Worm (Caenorhabditis elegans) whole organism, L4 larva: ENCODE measurements around the gene Y66D12A.30.
A peak's percentile ranks its signal among the peaks of the same experiment; 100 is the strongest.

Experiments used
- F10B5.3 ChIP-seq: sonication (generic microtip); optimal IDR thresholded peaks from 2 replicates; lab custom pipeline; 2016; ENCODE audit warnings: mild to moderate bottlenecking, missing genetic modification characterization, missing compliant biosample characterization
- F44E2.7 ChIP-seq: fragments of 200-800 bp; sonication (Bioruptor generic); IDR thresholded peaks from 2 replicates; pipeline ENCODE4 v2.1.2; 2022; ENCODE audit warnings: missing genetic modification characterization, missing compliant biosample characterization
- F49E8.2 ChIP-seq: sonication (generic microtip); optimal IDR thresholded peaks from 2 replicates; lab custom pipeline; 2016; ENCODE audit warnings: missing compliant biosample characterization, mild to moderate bottlenecking, missing genetic modification characterization, borderline replicate concordance
- Y48G9A.11 ChIP-seq: fragments of 200-800 bp; sonication (Bioruptor generic); IDR thresholded peaks from 2 replicates; pipeline ENCODE4 v1.3.6; 2022; ENCODE audit warnings: missing genetic modification reagents, missing genetic modification characterization, missing compliant biosample characterization
- Y5F2A.4 ChIP-seq: fragments of 200-800 bp; sonication (Bioruptor generic); optimal IDR thresholded peaks from 2 replicates; lab custom pipeline; 2018; ENCODE audit warnings: mild to moderate bottlenecking, missing genetic modification characterization, missing compliant biosample characterization
- aha-1 ChIP-seq: fragments of 150-350 bp; peaks from one replicate; lab custom pipeline; 2014; ENCODE audit warnings: missing biosample characterization, missing genetic modification characterization
- arid-1 ChIP-seq: fragments of 200-800 bp; sonication (Bioruptor generic); conservative IDR thresholded peaks from 2 replicates; pipeline ENCODE4 v1.3.6; 2022; ENCODE audit warnings: missing genetic modification reagents, missing genetic modification characterization, missing compliant biosample characterization
- ceh-20 ChIP-seq: fragments of 200-800 bp; sonication (Bioruptor generic); IDR thresholded peaks from 2 replicates; pipeline ENCODE4 v1.3.6; 2022; ENCODE audit warnings: missing genetic modification reagents, missing genetic modification characterization, missing compliant biosample characterization
- ceh-28 ChIP-seq: fragments of 150-350 bp; optimal IDR thresholded peaks from 2 replicates; lab custom pipeline; 2014; ENCODE audit warnings: missing biosample characterization, missing genetic modification reagents, missing genetic modification characterization
- ceh-44 ChIP-seq: fragments of 200-800 bp; sonication (Bioruptor generic); IDR thresholded peaks from 2 replicates; pipeline ENCODE4 v1.3.6; 2022; ENCODE audit warnings: missing genetic modification reagents, missing genetic modification characterization, missing compliant biosample characterization
- ceh-62 ChIP-seq: sonication (generic microtip); optimal IDR thresholded peaks from 2 replicates; lab custom pipeline; 2017; ENCODE audit warnings: missing biosample characterization, missing genetic modification characterization
- ceh-82 ChIP-seq: sonication (generic microtip); optimal IDR thresholded peaks from 2 replicates; lab custom pipeline; 2017; ENCODE audit warnings: missing biosample characterization, missing genetic modification characterization
- dmd-6 ChIP-seq: fragments of 200-800 bp; sonication (Bioruptor generic); IDR thresholded peaks from 2 replicates; pipeline ENCODE4 v1.3.6; 2022; ENCODE audit warnings: missing genetic modification reagents, missing genetic modification characterization, missing compliant biosample characterization
- dmd-8 ChIP-seq: fragments of 200-800 bp; sonication (Bioruptor generic); IDR thresholded peaks from 2 replicates; pipeline ENCODE4 v1.3.6; 2022; ENCODE audit warnings: missing genetic modification characterization, missing compliant biosample characterization
- dpl-1 ChIP-seq: fragments of 150-350 bp; optimal IDR thresholded peaks from 2 replicates; lab custom pipeline; 2014; ENCODE audit warnings: missing biosample characterization, missing genetic modification reagents, missing genetic modification characterization
- egl-27 ChIP-seq: sonication (generic microtip); optimal IDR thresholded peaks from 3 replicates; lab custom pipeline; 2017; ENCODE audit warnings: missing biosample characterization, missing genetic modification reagents, missing genetic modification characterization
- hif-1 ChIP-seq, 2 experiments: sonication (generic microtip); optimal IDR thresholded peaks; 2 replicates each; lab custom pipeline; 2016 to 2017; ENCODE audit warnings: missing compliant biosample characterization in 2 of 2, missing genetic modification characterization in 2 of 2, missing genetic modification reagents in 2 of 2, missing genotype in 2 of 2, mild to moderate bottlenecking in 1 of 2
- hlh-11 ChIP-seq: fragments of 200-800 bp; sonication (Bioruptor generic); optimal IDR thresholded peaks from 2 replicates; lab custom pipeline; 2018; ENCODE audit warnings: mild to moderate bottlenecking, missing genetic modification characterization, missing compliant biosample characterization
- hmg-1.1 ChIP-seq: fragments of 200-800 bp; sonication (Bioruptor generic); IDR thresholded peaks from 2 replicates; pipeline ENCODE4 v1.3.6; 2022; ENCODE audit warnings: missing genetic modification reagents, missing genetic modification characterization, missing compliant biosample characterization
- jun-1 ChIP-seq: fragments of 150-350 bp; optimal IDR thresholded peaks from 2 replicates; lab custom pipeline; 2014; ENCODE audit warnings: missing biosample characterization, missing genetic modification reagents, missing genetic modification characterization
- lin-13 ChIP-seq: fragments of 150-350 bp; optimal IDR thresholded peaks from 2 replicates; lab custom pipeline; 2014; ENCODE audit warnings: missing biosample characterization, missing genetic modification reagents, missing genetic modification characterization
- lin-29 ChIP-seq: fragments of 200-800 bp; sonication (Bioruptor generic); IDR thresholded peaks from 2 replicates; pipeline ENCODE4 v1.3.6; 2022; ENCODE audit warnings: missing genetic modification reagents, missing genetic modification characterization, missing compliant biosample characterization
- lin-38 ChIP-seq: fragments of 200-800 bp; sonication (Bioruptor generic); IDR thresholded peaks from 2 replicates; pipeline ENCODE4 v1.3.6; 2022; ENCODE audit warnings: missing genetic modification reagents, missing genetic modification characterization, missing compliant biosample characterization
- lin-39 ChIP-seq: fragments of 150-350 bp; optimal IDR thresholded peaks from 2 replicates; lab custom pipeline; 2014; ENCODE audit warnings: missing biosample characterization, missing genetic modification reagents, missing genetic modification characterization
- lsy-2 ChIP-seq, 2 experiments: fragments of 150-350 bp in 1 of 2; sonication (generic microtip) in 1 of 2; optimal IDR thresholded peaks; 2 replicates each; lab custom pipeline; 2014 to 2017; ENCODE audit warnings: missing biosample characterization in 2 of 2, missing genetic modification characterization in 2 of 2
- madf-9 ChIP-seq: fragments of 200-800 bp; sonication (Bioruptor generic); conservative IDR thresholded peaks from 2 replicates; pipeline ENCODE4 v1.3.6; 2022; ENCODE audit warnings: missing genetic modification reagents, missing genetic modification characterization, missing compliant biosample characterization
- mes-2 ChIP-seq: sonication (generic microtip); optimal IDR thresholded peaks from 2 replicates; lab custom pipeline; 2016; ENCODE audit warnings: missing genotype, mild to moderate bottlenecking, missing genetic modification characterization, missing compliant biosample characterization; ENCODE audit not compliant: poor library complexity, severe bottlenecking
- mxl-3 ChIP-seq: fragments of 200-800 bp; sonication (Bioruptor generic); optimal IDR thresholded peaks from 2 replicates; lab custom pipeline; 2018; ENCODE audit warnings: mild to moderate bottlenecking, missing genetic modification characterization, missing compliant biosample characterization
- nhr-11 ChIP-seq: fragments of 150-350 bp; optimal IDR thresholded peaks from 2 replicates; lab custom pipeline; 2014; ENCODE audit warnings: missing biosample characterization, missing genetic modification characterization
- nhr-42 ChIP-seq: fragments of 200-800 bp; sonication (Bioruptor generic); IDR thresholded peaks from 2 replicates; pipeline ENCODE4 v1.3.6; 2022; ENCODE audit warnings: missing genetic modification characterization, missing compliant biosample characterization
- nhr-6 ChIP-seq: fragments of 150-350 bp; optimal IDR thresholded peaks from 2 replicates; lab custom pipeline; 2014; ENCODE audit warnings: missing biosample characterization, missing genetic modification characterization
- pqm-1 ChIP-seq: sonication (generic microtip); optimal IDR thresholded peaks from 2 replicates; lab custom pipeline; 2017; ENCODE audit warnings: missing biosample characterization, missing genetic modification characterization
- rbr-2 ChIP-seq: sonication (generic microtip); optimal IDR thresholded peaks from 2 replicates; lab custom pipeline; 2016; ENCODE audit warnings: missing genotype, missing genetic modification characterization, missing compliant biosample characterization
- saeg-2 ChIP-seq: fragments of 200-800 bp; sonication (Bioruptor generic); IDR thresholded peaks from 2 replicates; pipeline ENCODE4 v1.3.6; 2022; ENCODE audit warnings: missing genetic modification reagents, missing genetic modification characterization, missing compliant biosample characterization
- set-16 ChIP-seq: fragments of 200-800 bp; sonication (Bioruptor generic); IDR thresholded peaks from 2 replicates; pipeline ENCODE4 v1.3.6; 2022; ENCODE audit warnings: missing genetic modification reagents, missing genetic modification characterization, missing compliant biosample characterization
- skn-1 ChIP-seq: fragments of 150-350 bp; optimal IDR thresholded peaks from 2 replicates; lab custom pipeline; 2014; ENCODE audit warnings: missing biosample characterization, missing genetic modification characterization
- tag-97 ChIP-seq: fragments of 200-800 bp; sonication (Bioruptor generic); IDR thresholded peaks from 2 replicates; pipeline ENCODE4 v1.3.6; 2022; ENCODE audit warnings: missing genetic modification characterization, missing compliant biosample characterization
- unc-39 ChIP-seq: sonication (generic microtip); optimal IDR thresholded peaks from 2 replicates; lab custom pipeline; 2017; ENCODE audit warnings: missing biosample characterization, missing genetic modification characterization
- zfp-2 ChIP-seq: sonication (generic microtip); optimal IDR thresholded peaks from 2 replicates; lab custom pipeline; 2016; ENCODE audit warnings: mild to moderate bottlenecking, missing genetic modification characterization, missing compliant biosample characterization
- ztf-11 ChIP-seq: fragments of 150-350 bp; optimal IDR thresholded peaks from 2 replicates; lab custom pipeline; 2014; ENCODE audit warnings: missing biosample characterization, missing genetic modification characterization

The Y66D12A.30 gene

DNA sequence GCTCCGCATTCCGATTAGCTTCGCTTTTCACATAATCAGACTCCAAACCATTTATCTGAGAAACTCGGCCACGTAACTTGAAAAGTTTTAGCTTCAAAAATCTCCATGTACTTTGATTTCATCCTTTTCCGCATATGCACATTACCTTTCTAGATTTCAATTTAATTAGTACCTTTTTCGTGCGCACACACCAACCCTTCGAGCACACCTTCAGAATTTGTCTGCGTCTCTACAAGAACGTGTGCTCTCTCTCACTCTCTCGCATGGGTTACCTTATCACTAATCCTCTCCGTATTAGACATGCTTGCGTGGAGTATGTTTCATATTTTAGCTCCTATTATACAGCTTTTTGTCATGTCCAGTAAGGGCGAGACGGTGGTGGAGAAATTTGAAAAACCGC lies at the start of gene Y66D12A.30:
Y66D12A.30 (plus strand) TSS at position 301 of the 400 bp plus-strand sequence.
- TF ChIP-seq hlh-11 (no peak), nhr-42 (GFP tag; lab: Robert Waterston, UW) (no peak), ceh-28 (tag; lab: Kevin White, UChicago) (no peak), unc-39 (tag; lab: Kevin White, UChicago) (no peak), lin-38 (GFP tag; lab: Robert Waterston, UW) (no peak), skn-1 (tag; lab: Kevin White, UChicago) (no peak), ceh-44 (GFP tag; lab: Robert Waterston, UW) (no peak)
- TF ChIP-seq, all 104 proteins: peak for 0

DNA sequence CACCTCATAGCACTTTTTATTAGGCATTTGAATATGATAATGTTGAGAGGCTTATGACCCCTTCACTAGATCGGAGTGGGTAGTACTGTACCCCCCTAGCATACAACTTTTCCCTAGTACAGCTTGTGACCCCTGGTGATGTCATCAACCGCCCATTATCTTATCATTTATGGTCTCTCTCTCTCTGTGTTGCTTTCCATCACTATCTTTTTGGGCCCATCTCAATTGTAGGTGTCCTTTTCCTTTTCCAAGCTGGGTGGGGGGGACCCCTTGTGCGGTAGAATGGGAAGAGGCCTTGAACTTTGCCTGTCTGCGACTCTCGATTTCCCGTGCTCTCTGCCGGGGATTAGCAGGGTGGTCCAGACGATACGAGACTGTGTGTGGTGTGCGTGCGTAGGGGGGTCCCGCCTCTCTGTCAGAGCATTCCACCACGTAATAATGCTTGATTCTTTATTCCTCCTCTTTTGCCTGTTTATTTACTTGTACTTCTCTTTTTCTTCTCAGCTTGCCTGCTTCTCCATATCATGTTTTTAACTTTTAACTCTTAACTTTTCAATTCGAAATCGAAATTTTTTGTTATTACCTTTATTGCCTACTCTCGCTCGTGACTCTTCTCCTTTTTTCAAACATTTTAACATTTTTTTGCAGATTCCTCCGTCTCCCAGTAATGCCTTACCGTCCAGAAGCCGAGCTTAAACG lies 49.0 kb upstream of the Y66D12A.30 start, which contains the start of gene ztf-29:
ztf-29 (plus strand) TSS at position 649 of the 699 bp plus-strand sequence.
- TF ChIP-seq aha-1 (tag; lab: Kevin White, UChicago), result peak; percentile 19
- TF ChIP-seq hmg-1.1 (GFP tag; lab: Robert Waterston, UW), result 0 out of 2 replicates have a peak, but pooled peaks have one; percentile 18
- no peak for TF ChIP-seq ztf-11 (tag; lab: Kevin White, UChicago)
- no peak for TF ChIP-seq mxl-3

DNA sequence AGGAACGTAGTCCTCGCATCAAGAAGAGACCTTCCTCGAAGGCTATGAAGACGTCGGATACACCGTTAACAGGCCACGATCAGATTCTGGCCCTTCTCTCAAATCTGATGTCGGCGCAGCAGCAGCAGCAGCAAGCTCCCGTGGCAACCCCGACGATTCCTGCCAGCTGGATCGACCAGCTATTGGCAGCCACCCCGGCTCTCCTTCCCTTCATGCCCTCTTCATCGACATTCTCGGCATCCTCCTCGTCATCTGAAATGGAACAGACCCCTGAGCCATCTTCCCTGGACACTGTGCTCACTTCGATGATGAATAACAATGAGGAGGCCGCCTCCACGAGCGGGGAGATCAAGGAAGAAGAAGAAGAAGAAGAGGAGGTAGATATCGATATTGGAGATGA lies 48.1 kb upstream of the Y66D12A.30 start:
- TF ChIP-seq set-16 (GFP tag; lab: Robert Waterston, UW), result peak; percentile 86
- TF ChIP-seq madf-9 (GFP tag; lab: Robert Waterston, UW), result no peak

DNA sequence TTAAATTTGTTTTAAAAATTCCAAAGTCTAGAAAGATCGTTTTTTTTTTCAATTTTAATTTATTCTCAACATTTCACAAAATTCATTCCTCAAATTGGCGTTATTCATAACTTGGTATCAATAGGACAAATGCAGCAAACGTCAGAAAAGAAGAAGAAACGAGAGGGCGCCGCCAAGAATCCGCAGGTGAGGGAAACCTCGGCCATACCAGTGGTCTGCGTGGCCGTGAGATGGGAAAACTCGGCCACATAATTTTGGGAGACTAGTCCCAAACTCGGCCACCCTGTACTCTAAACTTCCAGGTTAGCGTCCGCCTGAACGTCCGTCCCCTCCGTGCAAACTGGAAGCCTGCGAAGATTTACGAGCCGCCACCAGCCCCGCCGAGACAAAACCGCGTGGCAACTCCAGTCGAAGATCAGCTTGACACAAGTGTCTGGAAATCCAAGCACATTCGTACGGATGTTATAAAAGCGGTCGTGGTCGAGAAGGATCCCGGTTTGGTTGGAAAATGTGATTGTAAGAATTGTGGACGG lies 46.2 kb upstream of the Y66D12A.30 start, which contains the start of gene Y66D12A.11:
Y66D12A.11 (plus strand) TSS at position 51 of the 533 bp plus-strand sequence.
- TF ChIP-seq dmd-8 (GFP tag; lab: Robert Waterston, UW), result 0 out of 2 replicates have a peak, but pooled peaks have one; percentile 6
- TF ChIP-seq set-16 (GFP tag; lab: Robert Waterston, UW), result peak; percentile 57
- no peak for TF ChIP-seq lin-13
- TF ChIP-seq, all 104 proteins: peak for 2

DNA sequence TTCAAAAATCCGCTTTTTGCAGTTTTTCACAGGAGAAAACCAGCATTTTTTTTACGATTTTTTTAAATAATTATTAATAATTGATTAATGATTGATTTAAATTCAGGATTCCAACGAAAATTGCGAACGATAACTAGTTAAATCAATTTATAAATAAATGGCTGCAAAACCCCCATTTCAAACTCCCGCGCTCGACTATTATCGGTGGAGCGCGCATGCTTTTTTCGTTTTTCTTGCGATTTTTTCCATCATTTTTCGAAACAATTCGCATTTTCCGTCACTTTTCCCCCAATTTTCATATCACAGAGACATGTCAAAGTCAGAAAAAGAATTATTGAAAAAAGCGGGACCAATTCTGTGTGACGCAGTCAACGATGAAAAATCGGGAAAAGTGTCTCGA lies 44.1 kb upstream of the Y66D12A.30 start, which contains the start of gene Y66D12A.10:
Y66D12A.10 (plus strand) TSS at position 273 of the 400 bp plus-strand sequence.
- TF ChIP-seq lin-29, result no peak
- no peak for TF ChIP-seq jun-1 (tag; lab: Kevin White, UChicago)
- no peak for TF ChIP-seq F49E8.2 (tag; lab: Kevin White, UChicago)
- TF ChIP-seq dpl-1 (GFP tag; lab: Kevin White, UChicago), result peak; percentile 88
- peak; percentile 62 for TF ChIP-seq mes-2 (tag; lab: Kevin White, UChicago)
- TF ChIP-seq madf-9 (GFP tag; lab: Robert Waterston, UW), result no peak
- TF ChIP-seq lsy-2 (tag; optimal IDR thresholded peaks at IDR 0.05; lab: Kevin White, UChicago), result peak in 1 of 2 experiments; percentile 40
- peak; percentile 91 for TF ChIP-seq lin-38 (GFP tag; lab: Robert Waterston, UW)
- no peak for TF ChIP-seq zfp-2 (tag; lab: Kevin White, UChicago)
- TF ChIP-seq saeg-2, result no peak
- TF ChIP-seq hif-1 (tag; optimal IDR thresholded peaks at IDR 0.05; lab: Kevin White, UChicago), result peak in 1 of 2 experiments; percentile 14
- no peak for TF ChIP-seq ceh-20 (GFP tag; lab: Robert Waterston, UW)
- no peak for TF ChIP-seq Y48G9A.11
- peak; percentile 37 for TF ChIP-seq nhr-6
- TF ChIP-seq pqm-1 (tag; lab: Kevin White, UChicago), result no peak
- no peak for TF ChIP-seq rbr-2 (tag; lab: Kevin White, UChicago)
- TF ChIP-seq ceh-62 (tag; lab: Kevin White, UChicago), result no peak
- TF ChIP-seq arid-1 (GFP tag; lab: Robert Waterston, UW), result no peak
- no peak for TF ChIP-seq F44E2.7 (GFP tag; lab: Robert Waterston, UW)
- TF ChIP-seq tag-97 (GFP tag; lab: Robert Waterston, UW), result no peak
- no peak for TF ChIP-seq F10B5.3 (tag; lab: Kevin White, UChicago)
- no peak for TF ChIP-seq dmd-6 (GFP tag; lab: Robert Waterston, UW)
- no peak for TF ChIP-seq lin-13
- no peak for TF ChIP-seq nhr-11
- no peak for TF ChIP-seq lin-39 (tag; lab: Kevin White, UChicago)
- TF ChIP-seq egl-27 (tag; lab: Kevin White, UChicago), result no peak
- no peak for TF ChIP-seq Y5F2A.4 (GFP tag; lab: Kevin White, UChicago)
- no peak for TF ChIP-seq ceh-82 (tag; lab: Kevin White, UChicago)
